Worm (Caenorhabditis elegans): ENCODE data around the gene poml-1.

DNA sequence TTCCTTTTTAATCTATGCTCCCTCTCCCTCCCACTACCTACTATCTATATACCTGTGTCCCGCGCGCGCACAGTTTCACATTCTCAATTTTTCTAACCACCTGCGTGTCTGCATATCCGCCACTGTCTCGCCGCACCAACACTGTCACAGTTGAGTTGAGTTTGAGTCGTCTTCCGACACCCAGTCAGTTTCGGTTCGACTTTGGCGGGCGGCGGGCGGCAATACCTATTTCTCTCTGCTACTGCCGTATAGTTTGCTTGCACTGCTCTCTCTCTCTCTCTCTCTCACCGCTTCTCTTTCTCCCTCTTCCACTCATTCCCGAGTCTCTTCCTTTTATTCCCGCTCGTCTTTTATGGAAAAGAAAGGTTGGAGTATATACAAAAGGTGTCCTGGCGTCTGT lies 47.3 kb downstream of the poml-1 start:
- TF ChIP-seq him-1 (tag; optimal IDR thresholded peaks at IDR 0.05), result no peak
- TF ChIP-seq W03F9.2 (tag; optimal IDR thresholded peaks at IDR 0.05), result no peak
- no peak for TF ChIP-seq dao-5 (tag; optimal IDR thresholded peaks at IDR 0.05)
